Fruit fly (Drosophila melanogaster): ENCODE data around the gene lft.

The lft gene

dm6 chr2L:10322773-10323487 is 41.3 kb upstream of the lft start, which contains the start of gene CG5381:
Gene CG5381, minus strand, starts transcription at chr2L:10323102.
- no peak for TF ChIP-seq Ets98B (GFP tag; IDR thresholded peaks at IDR 0.05)
- TF ChIP-seq Snoo (tag; optimal IDR thresholded peaks at IDR 0.05), result no peak
- no peak for TF ChIP-seq fd96Ca (GFP tag; IDR thresholded peaks at IDR 0.05)
- no peak for TF ChIP-seq CG12605 (GFP tag; IDR thresholded peaks at IDR 0.05)
- TF ChIP-seq gl (tag; optimal IDR thresholded peaks at IDR 0.05), result no peak
- TF ChIP-seq CG9948 (tag; optimal IDR thresholded peaks at IDR 0.05), result no peak
- TF ChIP-seq CG17806 (tag; optimal IDR thresholded peaks at IDR 0.05), result no peak
- TF ChIP-seq D1 (tag; optimal IDR thresholded peaks at IDR 0.05), result no peak
- no peak for TF ChIP-seq CG34367 (tag; optimal IDR thresholded peaks at IDR 0.05)
- TF ChIP-seq CG10348 (GFP tag; IDR thresholded peaks at IDR 0.05), result no peak
- no peak for TF ChIP-seq EcR (GFP tag; optimal IDR thresholded peaks at IDR 0.05)
- no peak for TF ChIP-seq CG13204 (GFP tag; optimal IDR thresholded peaks at IDR 0.05)
- TF ChIP-seq CG8301 (tag; optimal IDR thresholded peaks at IDR 0.05), result no peak

DNA sequence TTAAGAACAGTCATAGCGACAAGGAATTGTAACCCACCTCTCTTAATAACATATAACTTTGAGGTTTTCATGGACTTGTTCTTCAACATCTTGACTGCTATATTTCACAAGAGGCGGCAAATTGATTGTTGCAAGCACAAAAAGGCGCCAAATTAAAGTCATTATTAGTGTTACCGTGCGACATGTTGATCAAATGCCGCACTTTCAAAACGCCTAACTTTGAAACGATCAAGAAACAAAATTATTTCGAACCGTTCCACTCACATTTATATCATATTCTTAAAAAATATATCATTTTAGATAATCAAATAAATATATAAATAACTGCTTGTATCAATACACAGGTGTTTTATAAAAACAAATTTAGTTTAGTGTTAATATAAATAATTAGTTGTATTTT is 36.5 kb upstream of the lft start, which contains the start of gene RnrL:
TSS of gene RnrL (minus strand) at position 154 of the 400 bp plus-strand sequence.
- TF ChIP-seq D1 (tag; optimal IDR thresholded peaks at IDR 0.05) (no peak), Ets98B (GFP tag; IDR thresholded peaks at IDR 0.05) (no peak), CG14655 (GFP tag; optimal IDR thresholded peaks at IDR 0.05) (no peak), CG13204 (GFP tag; optimal IDR thresholded peaks at IDR 0.05) (no peak), CG4496 (GFP tag; IDR thresholded peaks at IDR 0.05) (no peak), Snoo (tag; optimal IDR thresholded peaks at IDR 0.05) (no peak), Pif1B (GFP tag; optimal IDR thresholded peaks at IDR 0.05) (no peak)

- TF ChIP-seq CG10348 (GFP tag; IDR thresholded peaks at IDR 0.05), result no peak
- TF ChIP-seq gl (tag; optimal IDR thresholded peaks at IDR 0.05), result no peak
- no peak for TF ChIP-seq CG9948 (tag; optimal IDR thresholded peaks at IDR 0.05)
- TF ChIP-seq Pif1A (GFP tag; optimal IDR thresholded peaks at IDR 0.05), result no peak
- no peak for TF ChIP-seq CG12605 (GFP tag; IDR thresholded peaks at IDR 0.05)
- TF ChIP-seq CG4496 (GFP tag; IDR thresholded peaks at IDR 0.05), result no peak
Observed at dm6 chr2L:10331066-10331847, 33.0 kb upstream of the lft start, which contains the start of the genes Schip1 and Cox10. Gene Schip1, minus strand, starts transcription at chr2L:10331116. Gene Cox10, plus strand, starts transcription at chr2L:10331471.

dm6 chr2L:10333091-10333991 is 30.9 kb upstream of the lft start, which contains the start of gene GATAd:
Gene GATAd, plus strand, starts transcription at chr2L:10333734.
- TF ChIP-seq CG12605 (GFP tag; IDR thresholded peaks at IDR 0.05) (no peak), rn (GFP tag; IDR thresholded peaks at IDR 0.05) (no peak), EcR (GFP tag; optimal IDR thresholded peaks at IDR 0.05) (no peak), CG14655 (GFP tag; optimal IDR thresholded peaks at IDR 0.05) (no peak), CG32121 (GFP tag; IDR thresholded peaks at IDR 0.05) (no peak), D1 (tag; optimal IDR thresholded peaks at IDR 0.05) (no peak), CG8159 (tag; optimal IDR thresholded peaks at IDR 0.05) (no peak), CG13204 (GFP tag; optimal IDR thresholded peaks at IDR 0.05) (no peak), CG9948 (tag; optimal IDR thresholded peaks at IDR 0.05) (no peak), Ets98B (GFP tag; IDR thresholded peaks at IDR 0.05) (no peak), CG34367 (tag; optimal IDR thresholded peaks at IDR 0.05) (no peak)

DNA sequence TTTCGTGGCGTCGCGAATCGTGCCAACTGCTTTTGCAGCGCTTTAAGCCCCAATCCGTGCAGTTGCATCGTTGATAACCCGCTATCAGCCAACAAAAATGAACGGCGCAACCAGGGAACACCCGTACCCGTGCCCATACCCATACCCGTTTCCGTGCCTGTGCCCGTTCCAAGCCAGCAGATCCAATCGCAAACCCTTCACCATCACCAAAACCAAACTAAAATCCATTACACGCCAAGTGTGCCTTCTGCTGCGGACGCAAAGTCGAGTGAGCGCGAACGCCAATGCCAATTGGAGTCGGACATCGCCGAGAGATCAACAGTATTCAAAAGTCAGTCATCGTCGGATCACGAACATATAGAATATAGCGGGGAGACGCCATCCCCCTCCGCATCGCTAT is 30.1 kb upstream of the lft start:
- TF ChIP-seq CG15710 (tag; optimal IDR thresholded peaks at IDR 0.05), result no peak
- TF ChIP-seq gl (tag; optimal IDR thresholded peaks at IDR 0.05), result no peak
- no peak for TF ChIP-seq D1 (tag; optimal IDR thresholded peaks at IDR 0.05)
- TF ChIP-seq CG8301 (tag; optimal IDR thresholded peaks at IDR 0.05), result no peak
- no peak for TF ChIP-seq CG12605 (GFP tag; IDR thresholded peaks at IDR 0.05)
- TF ChIP-seq Snoo (tag; optimal IDR thresholded peaks at IDR 0.05), result no peak
- TF ChIP-seq CG34367 (tag; optimal IDR thresholded peaks at IDR 0.05), result no peak
- TF ChIP-seq rn (GFP tag; IDR thresholded peaks at IDR 0.05), result no peak
- no peak for TF ChIP-seq CG14655 (GFP tag; optimal IDR thresholded peaks at IDR 0.05)
- TF ChIP-seq fd96Ca (GFP tag; IDR thresholded peaks at IDR 0.05), result no peak
- no peak for TF ChIP-seq CG13204 (GFP tag; optimal IDR thresholded peaks at IDR 0.05)
- no peak for TF ChIP-seq Pif1B (GFP tag; optimal IDR thresholded peaks at IDR 0.05)
- TF ChIP-seq EcR (GFP tag; optimal IDR thresholded peaks at IDR 0.05), result no peak
- TF ChIP-seq CG10348 (GFP tag; IDR thresholded peaks at IDR 0.05), result no peak
- no peak for TF ChIP-seq CG9948 (tag; optimal IDR thresholded peaks at IDR 0.05)
- TF ChIP-seq CG8159 (tag; optimal IDR thresholded peaks at IDR 0.05), result no peak
- TF ChIP-seq CG32121 (GFP tag; IDR thresholded peaks at IDR 0.05), result no peak
- no peak for TF ChIP-seq Ets98B (GFP tag; IDR thresholded peaks at IDR 0.05)
- no peak for TF ChIP-seq Pif1A (GFP tag; optimal IDR thresholded peaks at IDR 0.05)
- TF ChIP-seq CG4496 (GFP tag; IDR thresholded peaks at IDR 0.05), result no peak

All from whole organism, pupa.